Worm (Caenorhabditis elegans) whole organism, L2 larva: Measurements from ENCODE around the gene Y53C12B.1.

Source experiments
- ZK546.5 ChIP-seq: sonication (generic microtip); optimal IDR thresholded peaks from 2 replicates; lab custom pipeline; 2017; ENCODE audit warnings: missing biosample characterization, missing genetic modification characterization
- alr-1 ChIP-seq: fragments of 150-350 bp; optimal IDR thresholded peaks from 2 replicates; lab custom pipeline; 2014; ENCODE audit warnings: missing biosample characterization, missing genetic modification characterization
- aly-2 ChIP-seq: fragments of 150-350 bp; optimal IDR thresholded peaks from 2 replicates; lab custom pipeline; 2014; ENCODE audit warnings: missing biosample characterization, missing genetic modification characterization
- ceh-82 ChIP-seq: fragments of 150-350 bp; optimal IDR thresholded peaks from 2 replicates; lab custom pipeline; 2014; ENCODE audit warnings: missing biosample characterization, missing genetic modification characterization
- elt-1 ChIP-seq: fragments of 150-350 bp; optimal IDR thresholded peaks from 2 replicates; lab custom pipeline; 2014; ENCODE audit warnings: missing biosample characterization, missing genetic modification characterization
- gmeb-1 ChIP-seq: fragments of 150-350 bp; optimal IDR thresholded peaks from 2 replicates; lab custom pipeline; 2014; ENCODE audit warnings: missing biosample characterization, missing genetic modification characterization
- lin-39 ChIP-seq: fragments of 150-350 bp; optimal IDR thresholded peaks from 2 replicates; lab custom pipeline; 2014; ENCODE audit warnings: missing biosample characterization, missing genetic modification reagents, missing genetic modification characterization
- mdl-1 ChIP-seq, 2 experiments: fragments of 150-350 bp in 1 of 2; sonication (generic microtip) in 1 of 2; optimal IDR thresholded peaks; 2 replicates each; lab custom pipeline; 2017; ENCODE audit warnings: missing biosample characterization in 2 of 2, missing genetic modification characterization in 2 of 2
- nhr-23 ChIP-seq: fragments of 150-350 bp; optimal IDR thresholded peaks from 2 replicates; lab custom pipeline; 2014; ENCODE audit warnings: missing biosample characterization, missing genetic modification reagents, missing genetic modification characterization
- nhr-25 ChIP-seq: fragments of 150-350 bp; sonication (generic microtip); optimal IDR thresholded peaks from 3 replicates; lab custom pipeline; 2014; ENCODE audit warnings: missing biosample characterization, missing genetic modification characterization
- nhr-77 ChIP-seq: fragments of 150-350 bp; optimal IDR thresholded peaks from 2 replicates; lab custom pipeline; 2014; ENCODE audit warnings: missing biosample characterization, missing genetic modification characterization
- sem-4 ChIP-seq: fragments of 150-350 bp; optimal IDR thresholded peaks from 2 replicates; lab custom pipeline; 2014; ENCODE audit warnings: missing biosample characterization, missing genetic modification reagents, missing genetic modification characterization
- snpc-4 ChIP-seq: fragments of 150-350 bp; optimal IDR thresholded peaks from 2 replicates; lab custom pipeline; 2014; ENCODE audit warnings: missing biosample characterization, missing genetic modification characterization
- unc-62 ChIP-seq: fragments of 150-350 bp; optimal IDR thresholded peaks from 2 replicates; lab custom pipeline; 2014; ENCODE audit warnings: missing biosample characterization, missing genetic modification reagents, missing genetic modification characterization

DNA sequence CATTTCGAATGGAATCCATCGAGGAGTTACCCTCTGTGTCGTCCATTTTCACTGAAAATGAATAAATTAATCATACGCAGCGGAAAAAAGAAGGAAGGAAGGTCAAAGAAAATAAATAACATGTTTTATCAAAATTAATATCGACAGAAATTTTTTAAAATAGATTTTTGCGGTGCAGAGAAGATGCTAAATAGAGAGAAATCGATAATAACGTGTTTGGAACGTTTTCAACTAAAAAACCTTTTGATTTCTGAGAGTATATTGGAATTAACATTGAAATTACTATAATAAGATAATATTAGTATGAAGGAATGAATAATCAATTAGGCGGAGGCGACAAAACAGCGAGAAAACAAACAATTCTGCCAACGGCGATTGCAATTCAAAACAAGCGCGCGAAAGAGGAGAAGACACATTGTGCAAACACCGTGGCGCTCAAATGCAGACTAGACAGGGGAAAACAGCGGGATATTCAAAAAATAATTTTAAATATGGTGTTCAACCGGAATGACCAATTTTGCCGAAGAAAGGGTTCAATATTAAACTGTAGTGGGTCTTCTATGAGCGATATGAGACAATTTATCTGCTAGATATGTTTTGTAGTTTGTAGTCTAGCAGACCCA is 29.4 kb downstream of the Y53C12B.1 start, which contains the start of gene wee-1.3:
- TF ChIP-seq sem-4 (tag; lab: Kevin White, UChicago) (peak; percentile 60), ceh-82 (tag; lab: Kevin White, UChicago) (no peak), nhr-77 (no peak), snpc-4 (tag; lab: Kevin White, UChicago) (peak; percentile 69), alr-1 (tag; lab: Kevin White, UChicago) (no peak), unc-62 (GFP tag; lab: Kevin White, UChicago) (no peak), mdl-1 (tag; optimal IDR thresholded peaks at IDR 0.05; lab: Kevin White, UChicago) (no peak), elt-1 (tag; lab: Kevin White, UChicago) (no peak), aly-2 (tag; lab: Kevin White, UChicago) (no peak), nhr-25 (peak; percentile 80), ZK546.5 (tag; lab: Kevin White, UChicago) (no peak), lin-39 (tag; lab: Kevin White, UChicago) (no peak), gmeb-1 (tag; lab: Kevin White, UChicago) (peak; percentile 98), nhr-23 (tag; lab: Kevin White, UChicago) (no peak)
